Fruit fly (Drosophila melanogaster) whole organism, embryonic: ENCODE results near the gene sip1.

Experiments used
- CG11093 ChIP-seq: fragments of 200-800 bp; sonication (Bioruptor generic); IDR thresholded peaks from 3 replicates; pipeline ENCODE4 v1.3.6; 2022; ENCODE audit warnings: missing biosample characterization, missing genetic modification characterization
- CG2116 ChIP-seq: fragments of 200-800 bp; sonication (Bioruptor generic); optimal IDR thresholded peaks from 3 replicates; lab custom pipeline; 2018; ENCODE audit warnings: missing biosample characterization, mild to moderate bottlenecking, missing genetic modification characterization
- CG34376 ChIP-seq: fragments of 200-800 bp; sonication (Bioruptor generic); optimal IDR thresholded peaks from 2 replicates; lab custom pipeline; 2018; ENCODE audit warnings: missing biosample characterization, mild to moderate bottlenecking, missing genetic modification characterization
- CG8359 ChIP-seq: fragments of 200-800 bp; sonication (Bioruptor generic); optimal IDR thresholded peaks from 2 replicates; lab custom pipeline; 2017; ENCODE audit warnings: missing biosample characterization, mild to moderate bottlenecking, missing genetic modification characterization, borderline replicate concordance
- CG8388 ChIP-seq: fragments of 200-800 bp; sonication (Bioruptor generic); optimal IDR thresholded peaks from 2 replicates; lab custom pipeline; 2019; ENCODE audit warnings: missing biosample characterization, mild to moderate bottlenecking, missing genetic modification characterization, moderate library complexity
- CG8924 ChIP-seq: fragments of 200-800 bp; optimal IDR thresholded peaks from 3 replicates; lab custom pipeline; 2019; ENCODE audit warnings: missing biosample characterization, mild to moderate bottlenecking, missing genetic modification characterization, moderate library complexity
- CTCF ChIP-seq: fragments of 200-800 bp; sonication (Bioruptor generic); optimal IDR thresholded peaks from 2 replicates; lab custom pipeline; 2017; ENCODE audit warnings: missing biosample characterization, mild to moderate bottlenecking, missing genetic modification characterization, moderate library complexity
- bbx ChIP-seq: fragments of 200-800 bp; sonication (Bioruptor generic); IDR thresholded peaks from 2 replicates; pipeline ENCODE4 v1.3.6; 2022; ENCODE audit warnings: missing biosample characterization, missing genetic modification characterization; ENCODE audit not compliant: partially characterized antibody
- bowl ChIP-seq: fragments of 200-800 bp; sonication (Bioruptor generic); IDR thresholded peaks from 2 replicates; pipeline ENCODE4 v1.3.6; 2022; ENCODE audit warnings: missing biosample characterization, missing genetic modification characterization
- dmrt99B ChIP-seq: fragments of 200-800 bp; sonication (Bioruptor generic); optimal IDR thresholded peaks from 2 replicates; lab custom pipeline; 2018; ENCODE audit warnings: missing biosample characterization, mild to moderate bottlenecking, missing genetic modification characterization, moderate library complexity
- fd96Cb ChIP-seq: fragments of 200-800 bp; sonication (Bioruptor generic); optimal IDR thresholded peaks from 2 replicates; lab custom pipeline; 2018; ENCODE audit warnings: missing biosample characterization, mild to moderate bottlenecking, missing genetic modification characterization, moderate library complexity
- maf-S ChIP-seq: fragments of 200-800 bp; sonication (Bioruptor generic); optimal IDR thresholded peaks from 2 replicates; lab custom pipeline; 2016; ENCODE audit warnings: missing biosample characterization, missing genetic modification characterization

DNA sequence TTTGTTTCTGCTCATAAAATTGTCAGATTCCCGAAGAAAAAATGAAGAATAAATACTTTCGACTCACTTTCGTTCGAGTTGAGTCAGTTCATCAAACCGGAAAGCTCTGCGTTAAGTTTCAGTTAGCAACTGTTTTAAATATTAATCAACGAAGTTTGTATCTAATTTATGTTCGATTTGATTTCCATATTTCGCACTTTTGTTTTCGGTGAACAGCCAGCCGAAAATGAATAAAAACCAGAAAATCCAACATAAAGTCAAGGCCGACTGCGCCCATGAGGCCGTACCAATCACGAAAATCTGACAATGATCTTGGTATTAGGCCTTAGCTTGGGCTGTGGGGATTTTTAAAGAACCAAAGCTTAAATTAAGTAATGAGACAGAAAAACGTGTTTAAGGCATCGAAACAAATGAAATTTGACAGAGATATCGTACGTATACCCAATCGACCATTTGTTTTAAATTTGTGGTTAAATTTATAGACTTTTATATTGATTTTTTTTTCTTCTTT is 45.7 kb downstream of the sip1 start:
- TF ChIP-seq CG2116 (GFP tag; lab: Kevin White, UChicago) (no peak), CG8359 (GFP tag; lab: Kevin White, UChicago) (no peak), fd96Cb (tag; lab: Kevin White, UChicago) (no peak), bowl (GFP tag; lab: Robert Waterston, UW) (no peak), CG8924 (tag; lab: Kevin White, UChicago) (no peak), CG34376 (GFP tag; lab: Kevin White, UChicago) (no peak), dmrt99B (tag; lab: Kevin White, UChicago) (no peak), maf-S (GFP tag; lab: Kevin White, UChicago) (no peak), CG11093 (no peak), CTCF (GFP tag; lab: Kevin White, UChicago) (no peak), bbx (GFP tag; lab: Robert Waterston, UW) (no peak), CG8388 (GFP tag; lab: Kevin White, UChicago) (no peak)
